Fruit fly (Drosophila melanogaster): Measurements from ENCODE around the gene CG13654.

dm6 chr3R:25152342-25152741 lies 47.3 kb upstream of the CG13654 start:
- TF ChIP-seq CG4496 (GFP tag; IDR thresholded peaks at IDR 0.05) (no peak), fd96Ca (GFP tag; IDR thresholded peaks at IDR 0.05) (no peak), EcR (GFP tag; optimal IDR thresholded peaks at IDR 0.05) (no peak), Pif1A (GFP tag; optimal IDR thresholded peaks at IDR 0.05) (no peak), D1 (tag; optimal IDR thresholded peaks at IDR 0.05) (no peak), CG9948 (tag; optimal IDR thresholded peaks at IDR 0.05) (no peak), CG10348 (GFP tag; IDR thresholded peaks at IDR 0.05) (no peak), CG12605 (GFP tag; IDR thresholded peaks at IDR 0.05) (no peak), CG8301 (tag; optimal IDR thresholded peaks at IDR 0.05) (no peak), CG17806 (tag; optimal IDR thresholded peaks at IDR 0.05) (no peak), CG13204 (GFP tag; optimal IDR thresholded peaks at IDR 0.05) (no peak), CG34367 (tag; optimal IDR thresholded peaks at IDR 0.05) (no peak), Snoo (tag; optimal IDR thresholded peaks at IDR 0.05) (no peak)

All from whole organism, pupa.